Worm (Caenorhabditis elegans) whole organism, L4/young adult: ENCODE results near the gene C54E4.1.

ENCODE experiments used
- W03F9.2 ChIP-seq: fragments of 150-350 bp; optimal IDR thresholded peaks from 2 replicates; lab custom pipeline; 2014; ENCODE audit warnings: missing biosample characterization, missing genetic modification characterization
- dao-5 ChIP-seq: sonication (generic microtip); optimal IDR thresholded peaks from 2 replicates; lab custom pipeline; 2016; ENCODE audit warnings: missing genotype, missing genetic modification characterization, moderate library complexity, missing compliant biosample characterization
- him-1 ChIP-seq: sonication (generic microtip); optimal IDR thresholded peaks from 2 replicates; lab custom pipeline; 2016; ENCODE audit warnings: missing genotype, missing genetic modification reagents, missing genetic modification characterization, missing compliant biosample characterization

Gene C54E4.1

ce11 chrIV:2223685-2224084 is 48.3 kb downstream of the C54E4.1 start:
- TF ChIP-seq dao-5 (tag; lab: Kevin White, UChicago): no peak
- TF ChIP-seq him-1 (tag; lab: Kevin White, UChicago): no peak
- TF ChIP-seq W03F9.2 (tag; lab: Kevin White, UChicago): no peak
